Worm (Caenorhabditis elegans) whole organism, midembryonic: ENCODE data around the gene bus-2.

Source experiments
- T22C8.4 ChIP-seq: fragments of 200-800 bp; sonication (Bioruptor generic); IDR thresholded peaks from 2 replicates; pipeline ENCODE4 v1.3.6; 2022; ENCODE audit warnings: missing genetic modification characterization, missing compliant biosample characterization
- cog-1 ChIP-seq: sonication (generic microtip); optimal IDR thresholded peaks from 2 replicates; lab custom pipeline; 2016; ENCODE audit warnings: missing genetic modification characterization, missing compliant biosample characterization
- flt-1 ChIP-seq: fragments of 200-800 bp; sonication (Bioruptor generic); IDR thresholded peaks from 2 replicates; pipeline ENCODE4 v1.3.6; 2022; ENCODE audit warnings: missing genetic modification characterization, missing compliant biosample characterization
- klf-2 ChIP-seq: fragments of 200-800 bp; sonication (Bioruptor generic); conservative IDR thresholded peaks from 2 replicates; pipeline ENCODE4 v1.3.6; 2022; ENCODE audit warnings: missing genetic modification reagents, missing genetic modification characterization, missing compliant biosample characterization
- med-1 ChIP-seq: sonication (generic microtip); optimal IDR thresholded peaks from 2 replicates; lab custom pipeline; 2017; ENCODE audit warnings: missing genetic modification characterization, mild to moderate bottlenecking, missing compliant biosample characterization, antibody characterized with exemption, missing genetic modification reagents; ENCODE audit not compliant: insufficient read depth
- ref-1 ChIP-seq: fragments of 200-800 bp; sonication (Bioruptor generic); conservative IDR thresholded peaks from 2 replicates; pipeline ENCODE4 v1.3.6; 2022; ENCODE audit warnings: missing genetic modification reagents, missing genetic modification characterization, missing compliant biosample characterization
- tab-1 ChIP-seq: fragments of 200-800 bp; sonication (Bioruptor generic); IDR thresholded peaks from 2 replicates; pipeline ENCODE4 v1.3.6; 2022; ENCODE audit warnings: missing genetic modification characterization, missing compliant biosample characterization
- ztf-23 ChIP-seq: fragments of 200-800 bp; sonication (Bioruptor generic); IDR thresholded peaks from 2 replicates; pipeline ENCODE4 v1.3.6; 2022; ENCODE audit warnings: missing genetic modification reagents, missing genetic modification characterization, missing compliant biosample characterization
- ztf-29 ChIP-seq: fragments of 200-800 bp; sonication (Bioruptor generic); IDR thresholded peaks from 2 replicates; pipeline ENCODE4 v1.3.6; 2022; ENCODE audit warnings: missing genetic modification reagents, missing genetic modification characterization, missing compliant biosample characterization

bus-2 gene

ce11 chrIV:1682066-1682465 is 17.6 kb upstream of the bus-2 start, which contains the start of gene Y41D4B.24:
Y41D4B.24 (minus strand) TSS chrIV:1682166.
- TF ChIP-seq ref-1 (GFP tag; lab: Robert Waterston, UW), result no peak
- no peak for TF ChIP-seq T22C8.4
- no peak for TF ChIP-seq flt-1 (GFP tag; lab: Robert Waterston, UW)
- no peak for TF ChIP-seq klf-2 (GFP tag; lab: Robert Waterston, UW)
- TF ChIP-seq tab-1 (GFP tag; lab: Robert Waterston, UW), result no peak
- no peak for TF ChIP-seq ztf-23 (GFP tag; lab: Robert Waterston, UW)
- no peak for TF ChIP-seq ztf-29
- TF ChIP-seq med-1 (GFP tag; lab: Kevin White, UChicago), result no peak
- TF ChIP-seq cog-1, result no peak

- TF ChIP-seq flt-1 (GFP tag; lab: Robert Waterston, UW) (peak; percentile 59; the same call in 1 of the 2 replicates), tab-1 (GFP tag; lab: Robert Waterston, UW) (no peak), klf-2 (GFP tag; lab: Robert Waterston, UW) (0 out of 2 replicates have a peak, but pooled peaks have one; percentile 40), ztf-23 (GFP tag; lab: Robert Waterston, UW) (peak; percentile 63; the same call in 1 of the 2 replicates), T22C8.4 (no peak), cog-1 (no peak), ref-1 (GFP tag; lab: Robert Waterston, UW) (0 out of 2 replicates have a peak, but pooled peaks have one; percentile 24), ztf-29 (no peak)
Observed at ce11 chrIV:1687151-1687550, 12.5 kb upstream of the bus-2 start.

- no peak for TF ChIP-seq flt-1 (GFP tag; lab: Robert Waterston, UW)
- TF ChIP-seq T22C8.4, result no peak
- no peak for TF ChIP-seq klf-2 (GFP tag; lab: Robert Waterston, UW)
- no peak for TF ChIP-seq med-1 (GFP tag; lab: Kevin White, UChicago)
- TF ChIP-seq tab-1 (GFP tag; lab: Robert Waterston, UW), result no peak
- no peak for TF ChIP-seq ztf-23 (GFP tag; lab: Robert Waterston, UW)
- no peak for TF ChIP-seq ref-1 (GFP tag; lab: Robert Waterston, UW)
- no peak for TF ChIP-seq ztf-29
- no peak for TF ChIP-seq cog-1
Observed at ce11 chrIV:1691651-1692050, 8.0 kb upstream of the bus-2 start.

ce11 chrIV:1706996-1707395 is 7.3 kb downstream of the bus-2 start, which contains the start of gene K08D12.4:
K08D12.4 (plus strand) TSS chrIV:1707296.
- peak; percentile 42; the same call in 1 of the 2 replicates for TF ChIP-seq T22C8.4
- TF ChIP-seq tab-1 (GFP tag; lab: Robert Waterston, UW), result no peak

- TF ChIP-seq ref-1 (GFP tag; lab: Robert Waterston, UW) (no peak), klf-2 (GFP tag; lab: Robert Waterston, UW) (no peak), flt-1 (GFP tag; lab: Robert Waterston, UW) (no peak), cog-1 (no peak), med-1 (GFP tag; lab: Kevin White, UChicago) (no peak), T22C8.4 (no peak)
Observed at ce11 chrIV:1707960-1708359, 8.3 kb downstream of the bus-2 start.

- TF ChIP-seq tab-1 (GFP tag; lab: Robert Waterston, UW) (no peak), flt-1 (GFP tag; lab: Robert Waterston, UW) (no peak), ref-1 (GFP tag; lab: Robert Waterston, UW) (no peak), ztf-23 (GFP tag; lab: Robert Waterston, UW) (no peak), cog-1 (no peak)
Observed at ce11 chrIV:1708426-1708826, 8.7 kb downstream of the bus-2 start.

ce11 chrIV:1709002-1709401 is 9.3 kb downstream of the bus-2 start:
- no peak for TF ChIP-seq med-1 (GFP tag; lab: Kevin White, UChicago)
- TF ChIP-seq T22C8.4, result no peak
- no peak for TF ChIP-seq klf-2 (GFP tag; lab: Robert Waterston, UW)
- TF ChIP-seq ref-1 (GFP tag; lab: Robert Waterston, UW), result no peak
- TF ChIP-seq ztf-23 (GFP tag; lab: Robert Waterston, UW), result no peak
- TF ChIP-seq tab-1 (GFP tag; lab: Robert Waterston, UW), result no peak
- TF ChIP-seq cog-1, result no peak
- TF ChIP-seq flt-1 (GFP tag; lab: Robert Waterston, UW), result no peak
- no peak for TF ChIP-seq ztf-29

ce11 chrIV:1709695-1710315 is 10.1 kb downstream of the bus-2 start, which contains the start of the genes pbs-1 and K08D12.3:
pbs-1 (minus strand) TSS chrIV:1709745.
K08D12.3 (plus strand) TSS chrIV:1710265.
- TF ChIP-seq ztf-23 (GFP tag; lab: Robert Waterston, UW), result 0 out of 2 replicates have a peak, but pooled peaks have one; percentile 24
- TF ChIP-seq ref-1 (GFP tag; lab: Robert Waterston, UW), result no peak

ce11 chrIV:1710535-1710934 is 10.8 kb downstream of the bus-2 start:
- TF ChIP-seq T22C8.4 (no peak), med-1 (GFP tag; lab: Kevin White, UChicago) (no peak), flt-1 (GFP tag; lab: Robert Waterston, UW) (0 out of 2 replicates have a peak, but pooled peaks have one; percentile 28)

ce11 chrIV:1711029-1711489 is 11.4 kb downstream of the bus-2 start, which contains the start of gene rpi-2:
rpi-2 (plus strand) TSS chrIV:1711262.
- TF ChIP-seq klf-2 (GFP tag; lab: Robert Waterston, UW), result 0 out of 2 replicates have a peak, but pooled peaks have one; percentile 26
- no peak for TF ChIP-seq med-1 (GFP tag; lab: Kevin White, UChicago)
- no peak for TF ChIP-seq ztf-29
- no peak for TF ChIP-seq ztf-23 (GFP tag; lab: Robert Waterston, UW)
- no peak for TF ChIP-seq flt-1 (GFP tag; lab: Robert Waterston, UW)
- no peak for TF ChIP-seq tab-1 (GFP tag; lab: Robert Waterston, UW)
